Fruit fly (Drosophila melanogaster): ENCODE results near the gene CG44000.

- no peak for TF ChIP-seq CG13204 (GFP tag; optimal IDR thresholded peaks at IDR 0.05)
- no peak for TF ChIP-seq rn (GFP tag; IDR thresholded peaks at IDR 0.05)
- TF ChIP-seq CG14655 (GFP tag; optimal IDR thresholded peaks at IDR 0.05): no peak
- TF ChIP-seq CG32121 (GFP tag; IDR thresholded peaks at IDR 0.05): no peak
Observed at dm6 chr2L:5088649-5089270, 45.7 kb downstream of the CG44000 start.

All from whole organism, pupa.